Worm (Caenorhabditis elegans) whole organism, L4/young adult: ENCODE results near the gene C44C10.3.
A peak's percentile ranks its signal among the peaks of the same experiment; 100 is the strongest.

Experiments used
- W03F9.2 ChIP-seq: fragments of 150-350 bp; optimal IDR thresholded peaks from 2 replicates; lab custom pipeline; 2014; ENCODE audit warnings: missing biosample characterization, missing genetic modification characterization
- dao-5 ChIP-seq: sonication (generic microtip); optimal IDR thresholded peaks from 2 replicates; lab custom pipeline; 2016; ENCODE audit warnings: missing genotype, missing genetic modification characterization, moderate library complexity, missing compliant biosample characterization
- him-1 ChIP-seq: sonication (generic microtip); optimal IDR thresholded peaks from 2 replicates; lab custom pipeline; 2016; ENCODE audit warnings: missing genotype, missing genetic modification reagents, missing genetic modification characterization, missing compliant biosample characterization

C44C10.3 gene

ce11 chrX:11702236-11702635, at the start of gene C44C10.3:
C44C10.3 (plus strand) TSS chrX:11702536.
- TF ChIP-seq him-1 (tag; lab: Kevin White, UChicago): no peak
- no peak for TF ChIP-seq dao-5

ce11 chrX:11656519-11657006, 45.8 kb upstream of the C44C10.3 start, which contains the start of gene T04F8.2:
T04F8.2 (minus strand) TSS chrX:11656569.
- TF ChIP-seq dao-5 (no peak), W03F9.2 (tag; lab: Kevin White, UChicago) (peak; percentile 65)

ce11 chrX:11658331-11658730, 44.0 kb upstream of the C44C10.3 start, which contains the start of gene T04F8.3:
T04F8.3 (plus strand) TSS chrX:11658631.
- TF ChIP-seq dao-5 (no peak), him-1 (tag; lab: Kevin White, UChicago) (no peak), W03F9.2 (tag; lab: Kevin White, UChicago) (no peak)

ce11 chrX:11661625-11662024, 40.7 kb upstream of the C44C10.3 start, which contains the start of gene sfxn-1.5:
sfxn-1.5 (minus strand) TSS chrX:11661660.
- no peak for TF ChIP-seq him-1 (tag; lab: Kevin White, UChicago)
- TF ChIP-seq dao-5: no peak
- TF ChIP-seq W03F9.2 (tag; lab: Kevin White, UChicago): no peak

- no peak for TF ChIP-seq dao-5
- no peak for TF ChIP-seq him-1 (tag; lab: Kevin White, UChicago)
- TF ChIP-seq W03F9.2 (tag; lab: Kevin White, UChicago): no peak
Measured at ce11 chrX:11662069-11662468, 40.3 kb upstream of the C44C10.3 start.

ce11 chrX:11662557-11662956, 39.8 kb upstream of the C44C10.3 start:
- TF ChIP-seq dao-5 (no peak), W03F9.2 (tag; lab: Kevin White, UChicago) (no peak), him-1 (tag; lab: Kevin White, UChicago) (no peak)

- TF ChIP-seq W03F9.2 (tag; lab: Kevin White, UChicago): no peak
- no peak for TF ChIP-seq dao-5
- TF ChIP-seq him-1 (tag; lab: Kevin White, UChicago): no peak
Measured at ce11 chrX:11664184-11664583, 38.2 kb upstream of the C44C10.3 start.

- no peak for TF ChIP-seq W03F9.2 (tag; lab: Kevin White, UChicago)
- TF ChIP-seq dao-5: no peak
Measured at ce11 chrX:11665522-11666017, 36.8 kb upstream of the C44C10.3 start.

ce11 chrX:11666545-11667177, 35.7 kb upstream of the C44C10.3 start, which contains the start of gene noca-2:
noca-2 (plus strand) TSS chrX:11667127.
- TF ChIP-seq dao-5: no peak
- no peak for TF ChIP-seq W03F9.2 (tag; lab: Kevin White, UChicago)
- no peak for TF ChIP-seq him-1 (tag; lab: Kevin White, UChicago)

ce11 chrX:11673063-11673759, 29.1 kb upstream of the C44C10.3 start:
- TF ChIP-seq dao-5 (no peak), him-1 (tag; lab: Kevin White, UChicago) (no peak), W03F9.2 (tag; lab: Kevin White, UChicago) (no peak)

- TF ChIP-seq him-1 (tag; lab: Kevin White, UChicago) (no peak), W03F9.2 (tag; lab: Kevin White, UChicago) (no peak), dao-5 (no peak)
Measured at ce11 chrX:11675573-11675972, 26.8 kb upstream of the C44C10.3 start.

- TF ChIP-seq W03F9.2 (tag; lab: Kevin White, UChicago) (no peak), him-1 (tag; lab: Kevin White, UChicago) (no peak), dao-5 (no peak)
Measured at ce11 chrX:11679211-11679977, 22.9 kb upstream of the C44C10.3 start.

- TF ChIP-seq W03F9.2 (tag; lab: Kevin White, UChicago) (no peak), him-1 (tag; lab: Kevin White, UChicago) (no peak)
Measured at ce11 chrX:11680851-11681250, 21.5 kb upstream of the C44C10.3 start, which contains the start of gene T04F8.7. T04F8.7 (minus strand) TSS chrX:11680980.
